Fruit fly (Drosophila melanogaster): ENCODE data around the gene Pmi.

Pmi gene

DNA sequence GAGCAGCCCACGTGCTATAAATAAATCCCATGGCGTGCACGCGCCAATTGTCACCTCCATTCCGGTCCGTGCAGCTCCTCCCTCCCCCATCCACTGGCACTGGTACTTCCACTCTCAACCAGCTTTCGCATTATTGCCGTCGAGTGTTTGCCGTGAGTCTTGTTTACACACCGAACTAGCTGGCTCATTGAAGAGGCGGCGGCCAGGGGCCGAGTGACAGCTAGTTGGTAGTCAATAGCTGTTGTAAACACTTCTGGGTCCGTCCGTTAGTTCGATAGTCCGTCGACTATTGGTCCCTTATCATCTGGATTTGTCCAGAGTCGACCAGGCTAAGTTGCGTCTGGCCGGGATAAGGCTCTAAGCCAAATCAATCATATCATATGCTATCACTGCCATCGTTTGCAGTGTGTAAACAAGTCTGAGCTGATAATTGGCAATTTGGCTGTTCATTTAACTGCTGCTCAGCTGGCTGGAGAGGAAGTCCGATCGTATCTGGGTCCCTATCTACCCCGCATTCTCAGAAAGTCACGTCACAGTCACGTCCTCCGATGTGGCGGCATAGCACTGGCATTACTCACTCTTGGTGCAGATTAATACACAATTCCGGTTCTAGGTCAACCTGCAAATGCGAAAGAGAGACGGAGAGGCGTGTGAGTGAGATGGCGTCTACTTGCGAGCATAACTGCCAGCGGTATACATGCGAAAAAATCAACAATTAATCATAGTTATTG is 27.7 kb downstream of the Pmi start (continued):
- TF ChIP-seq hb (GFP tag; IDR thresholded peaks at IDR 0.05; ENCODE audit: partially characterized antibody): no peak
- TF ChIP-seq Rfx (GFP tag; IDR thresholded peaks at IDR 0.05): 0 out of 2 replicates have a peak, but pooled peaks have one; percentile 43
- TF ChIP-seq CG17802 (tag; optimal IDR thresholded peaks at IDR 0.05): no peak
- TF ChIP-seq HHEX (GFP tag; optimal IDR thresholded peaks at IDR 0.05): peak; percentile 46
- no peak for TF ChIP-seq p53 (GFP tag; optimal IDR thresholded peaks at IDR 0.05)
- peak; percentile 60 for TF ChIP-seq Drgx (GFP tag; IDR thresholded peaks at IDR 0.05)
- TF ChIP-seq CG14441 (GFP tag; IDR thresholded peaks at IDR 0.05): no peak
- TF ChIP-seq CG8765 (GFP tag; IDR thresholded peaks at IDR 0.05): no peak
- 0 out of 3 replicates have a peak, but pooled peaks have one; percentile 33 for TF ChIP-seq C15 (GFP tag; IDR thresholded peaks at IDR 0.05)
- TF ChIP-seq ase (GFP tag; IDR thresholded peaks at IDR 0.05): no peak
- TF ChIP-seq CG6813 (GFP tag; optimal IDR thresholded peaks at IDR 0.05): peak; percentile 50
- TF ChIP-seq CG6689 (GFP tag; IDR thresholded peaks at IDR 0.05): no peak
- TF ChIP-seq gfzf (GFP tag; optimal IDR thresholded peaks at IDR 0.05): no peak
- no peak for TF ChIP-seq psq (GFP tag; optimal IDR thresholded peaks at IDR 0.05)
- TF ChIP-seq zf30C (GFP tag; optimal IDR thresholded peaks at IDR 0.05): no peak
- no peak for TF ChIP-seq CG43689 (GFP tag; IDR thresholded peaks at IDR 0.05)
- no peak for TF ChIP-seq CG10431 (GFP tag; optimal IDR thresholded peaks at IDR 0.05)
- no peak for TF ChIP-seq nerfin-1 (tag; optimal IDR thresholded peaks at IDR 0.05)
- no peak for TF ChIP-seq Hr3 (GFP tag; optimal IDR thresholded peaks at IDR 0.05)
- peak; percentile 33; the same call in 1 of the 3 replicates for TF ChIP-seq dysf (GFP tag; IDR thresholded peaks at IDR 0.05)
- TF ChIP-seq CG9215 (GFP tag; IDR thresholded peaks at IDR 0.05): no peak
- peak; percentile 42 for TF ChIP-seq nom (GFP tag; optimal IDR thresholded peaks at IDR 0.05)
- peak; percentile 61 for TF ChIP-seq Fer1 (GFP tag; optimal IDR thresholded peaks at IDR 0.05)
- no peak for TF ChIP-seq CG11504 (tag; optimal IDR thresholded peaks at IDR 0.05)
- TF ChIP-seq CG10366 (GFP tag; IDR thresholded peaks at IDR 0.05): no peak
- no peak for TF ChIP-seq Adf1 (GFP tag; IDR thresholded peaks at IDR 0.05)
- TF ChIP-seq sd (tag; optimal IDR thresholded peaks at IDR 0.05): peak; percentile 59
- peak; percentile 34 for TF ChIP-seq cwo (GFP tag; optimal IDR thresholded peaks at IDR 0.05)
- TF ChIP-seq Hr39 (optimal IDR thresholded peaks at IDR 0.05): no peak
- TF ChIP-seq Asciz (GFP tag; optimal IDR thresholded peaks at IDR 0.05): no peak
- TF ChIP-seq kni (GFP tag; optimal IDR thresholded peaks at IDR 0.05): peak; percentile 1
- peak; percentile 70 for TF ChIP-seq exex (tag; optimal IDR thresholded peaks at IDR 0.05)
- no peak for TF ChIP-seq HLH4C (GFP tag; IDR thresholded peaks at IDR 0.05; ENCODE audit: partially characterized antibody)
- peak in 1 of 2 experiments; percentile 10 for TF ChIP-seq dpn (GFP tag; optimal IDR thresholded peaks at IDR 0.05)
- TF ChIP-seq grn (GFP tag; optimal IDR thresholded peaks at IDR 0.05): peak; percentile 39
- TF ChIP-seq Sox102F (GFP tag; optimal IDR thresholded peaks at IDR 0.05): no peak
- no peak for TF ChIP-seq CG16863 (GFP tag; optimal IDR thresholded peaks at IDR 0.05)
- TF ChIP-seq CG12071 (GFP tag; optimal IDR thresholded peaks at IDR 0.05): peak; percentile 25
- TF ChIP-seq Atf6 (GFP tag; IDR thresholded peaks at IDR 0.05): peak; percentile 45
- no peak for TF ChIP-seq CG8478 (optimal IDR thresholded peaks at IDR 0.05)
- no peak for TF ChIP-seq CG8924 (tag; optimal IDR thresholded peaks at IDR 0.05)
- no peak for TF ChIP-seq bab2 (GFP tag; optimal IDR thresholded peaks at IDR 0.05)
- no peak for TF ChIP-seq Dp (GFP tag; optimal IDR thresholded peaks at IDR 0.05)
- TF ChIP-seq unc-4 (GFP tag; IDR thresholded peaks at IDR 0.05; ENCODE audit: partially characterized antibody): no peak
- no peak for TF ChIP-seq abd-A (tag; optimal IDR thresholded peaks at IDR 0.05)
- no peak for TF ChIP-seq cas (GFP tag; IDR thresholded peaks at IDR 0.05)
- TF ChIP-seq CG10543 (GFP tag; optimal IDR thresholded peaks at IDR 0.05): peak; percentile 4
- peak; percentile 6 for TF ChIP-seq NK7.1 (GFP tag; optimal IDR thresholded peaks at IDR 0.05)
- no peak for TF ChIP-seq Sry-β (GFP tag; optimal IDR thresholded peaks at IDR 0.05)
- TF ChIP-seq CG12236 (GFP tag; optimal IDR thresholded peaks at IDR 0.05): peak; percentile 3

All from whole organism, embryonic.